Worm (Caenorhabditis elegans) whole organism, late embryonic: ENCODE results near the gene C32D5.8.

Experiments
- C08G9.2 ChIP-seq: sonication (generic microtip); optimal IDR thresholded peaks from 2 replicates; lab custom pipeline; 2016; ENCODE audit warnings: mild to moderate bottlenecking, missing genetic modification characterization, moderate library complexity, missing compliant biosample characterization
- ama-1 ChIP-seq: fragments of 150-350 bp; optimal IDR thresholded peaks from 2 replicates; lab custom pipeline; 2014
- ceh-18 ChIP-seq: sonication (generic microtip); optimal IDR thresholded peaks from 2 replicates; lab custom pipeline; 2016; ENCODE audit warnings: missing genetic modification characterization, missing compliant biosample characterization
- eyg-1 ChIP-seq: sonication (generic microtip); optimal IDR thresholded peaks from 2 replicates; lab custom pipeline; 2016; ENCODE audit warnings: missing genotype, missing genetic modification characterization, missing compliant biosample characterization
- hlh-15 ChIP-seq: sonication (generic microtip); optimal IDR thresholded peaks from 2 replicates; lab custom pipeline; 2016; ENCODE audit warnings: missing genetic modification characterization, missing compliant biosample characterization
- lin-11 ChIP-seq: fragments of 200-800 bp; sonication (Bioruptor generic); optimal IDR thresholded peaks from 2 replicates; lab custom pipeline; 2018; ENCODE audit warnings: mild to moderate bottlenecking, missing genetic modification characterization, missing compliant biosample characterization
- nfya-1 ChIP-seq: sonication (generic microtip); optimal IDR thresholded peaks from 2 replicates; lab custom pipeline; 2017; ENCODE audit warnings: missing genetic modification characterization, mild to moderate bottlenecking, missing compliant biosample characterization, antibody characterized with exemption, moderate library complexity
- pha-4 ChIP-seq: fragments of 150-350 bp; optimal IDR thresholded peaks from 2 replicates; lab custom pipeline; 2018; ENCODE audit warnings: missing biosample characterization, missing genetic modification reagents, missing genetic modification characterization
- sox-4 ChIP-seq: sonication (generic microtip); optimal IDR thresholded peaks from 2 replicates; lab custom pipeline; 2017; ENCODE audit warnings: mild to moderate bottlenecking, missing genetic modification characterization, inconsistent platforms, missing compliant biosample characterization
- tbx-7 ChIP-seq: sonication (generic microtip); optimal IDR thresholded peaks from 2 replicates; lab custom pipeline; 2016; ENCODE audit warnings: missing genotype, missing genetic modification characterization, missing compliant biosample characterization

- no peak for TF ChIP-seq ama-1 (lab: Kevin White, UChicago)
- TF ChIP-seq tbx-7, result no peak
- no peak for TF ChIP-seq eyg-1 (tag; lab: Kevin White, UChicago)
- TF ChIP-seq C08G9.2 (tag; lab: Kevin White, UChicago), result no peak
- TF ChIP-seq hlh-15 (tag; lab: Kevin White, UChicago), result no peak
- TF ChIP-seq nfya-1, result no peak
- no peak for TF ChIP-seq lin-11 (tag; lab: Kevin White, UChicago)
- TF ChIP-seq sox-4 (tag; lab: Kevin White, UChicago), result no peak
- TF ChIP-seq ceh-18 (tag; lab: Kevin White, UChicago), result no peak
- TF ChIP-seq pha-4 (tag; lab: Kevin White, UChicago), result no peak
These were observed 20.9 kb upstream of the C32D5.8 start, which contains the start of gene ctsa-4.1 for ce11 chrII:6366696-6367095.
